Fruit fly (Drosophila melanogaster): ENCODE results near the gene CG4229.
A peak's percentile ranks its signal among the peaks of the same experiment; 100 is the strongest.
"Not testable (repeated sequence)": the region's sequence is repeated elsewhere in the genome, so short reads cannot be mapped to it uniquely, and the experiment has no call there.

CG4229 gene

dm6 chr3L:16556523-16556922 lies at the start of gene CG4229:
CG4229 (plus strand) TSS chr3L:16556823.
- no peak for TF ChIP-seq CG17801 (GFP tag; optimal IDR thresholded peaks at IDR 0.05; ENCODE audit: partially characterized antibody)

DNA sequence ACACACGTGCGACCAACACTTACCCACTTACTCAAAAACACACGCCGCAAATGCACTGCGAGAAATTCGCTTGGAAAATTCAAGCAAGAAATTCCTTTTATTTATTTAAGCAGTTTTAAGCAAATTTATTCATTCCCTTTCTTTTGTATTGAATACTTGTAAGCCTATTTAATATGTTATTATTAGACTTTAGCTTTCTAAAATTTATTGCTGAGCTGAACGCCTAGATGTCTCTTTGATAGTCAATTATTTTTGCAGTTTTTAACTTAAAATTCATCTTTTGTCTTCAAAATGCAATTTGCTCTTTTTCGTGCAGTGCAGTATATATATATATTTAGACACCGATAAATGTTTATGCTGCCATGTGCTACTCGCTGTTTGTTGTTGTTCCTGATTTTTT lies 22.7 kb upstream of the CG4229 start:
- TF ChIP-seq CG17801 (GFP tag; optimal IDR thresholded peaks at IDR 0.05; ENCODE audit: partially characterized antibody), result peak; percentile 63

dm6 chr3L:16542998-16543624 lies 13.5 kb upstream of the CG4229 start, which contains the start of gene CG43373:
CG43373 (minus strand) TSS chr3L:16543370.
- TF ChIP-seq CG17801 (GFP tag; optimal IDR thresholded peaks at IDR 0.05; ENCODE audit: partially characterized antibody), result no peak

dm6 chr3L:16544220-16544619 lies 12.4 kb upstream of the CG4229 start:
- TF ChIP-seq CG17801 (GFP tag; optimal IDR thresholded peaks at IDR 0.05; ENCODE audit: partially characterized antibody), result no peak

- TF ChIP-seq CG17801 (GFP tag; optimal IDR thresholded peaks at IDR 0.05; ENCODE audit: partially characterized antibody), result no peak
Observed at dm6 chr3L:16545511-16545910, 11.1 kb upstream of the CG4229 start, which contains the start of gene CG13033. CG13033 (minus strand) TSS chr3L:16545628.

- no peak for TF ChIP-seq CG17801 (GFP tag; optimal IDR thresholded peaks at IDR 0.05; ENCODE audit: partially characterized antibody)
Observed at dm6 chr3L:16546159-16546558, 10.5 kb upstream of the CG4229 start.

dm6 chr3L:16563361-16563760 lies 6.7 kb downstream of the CG4229 start:
- no peak for TF ChIP-seq CG17801 (GFP tag; optimal IDR thresholded peaks at IDR 0.05; ENCODE audit: partially characterized antibody)

DNA sequence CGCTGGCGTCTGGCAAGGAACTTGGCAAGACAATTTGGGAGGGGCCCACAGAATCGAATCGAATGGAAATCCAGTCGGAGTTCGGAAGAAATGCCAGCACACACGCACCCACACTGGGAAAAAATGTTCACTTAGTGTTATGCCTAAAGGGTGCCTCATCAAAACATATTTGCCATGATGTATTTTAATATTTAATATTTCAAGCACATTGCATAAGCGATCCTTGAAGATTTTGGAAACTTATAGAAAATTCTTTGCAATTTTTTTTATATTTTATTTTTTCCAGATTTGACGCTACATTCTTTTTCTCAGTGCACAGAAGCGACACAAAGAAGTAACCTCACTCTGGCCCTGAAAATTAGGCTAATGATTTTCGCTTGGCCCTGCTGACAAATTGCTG lies 9.5 kb downstream of the CG4229 start:
- TF ChIP-seq CG17801 (GFP tag; optimal IDR thresholded peaks at IDR 0.05; ENCODE audit: partially characterized antibody), result no peak

DNA sequence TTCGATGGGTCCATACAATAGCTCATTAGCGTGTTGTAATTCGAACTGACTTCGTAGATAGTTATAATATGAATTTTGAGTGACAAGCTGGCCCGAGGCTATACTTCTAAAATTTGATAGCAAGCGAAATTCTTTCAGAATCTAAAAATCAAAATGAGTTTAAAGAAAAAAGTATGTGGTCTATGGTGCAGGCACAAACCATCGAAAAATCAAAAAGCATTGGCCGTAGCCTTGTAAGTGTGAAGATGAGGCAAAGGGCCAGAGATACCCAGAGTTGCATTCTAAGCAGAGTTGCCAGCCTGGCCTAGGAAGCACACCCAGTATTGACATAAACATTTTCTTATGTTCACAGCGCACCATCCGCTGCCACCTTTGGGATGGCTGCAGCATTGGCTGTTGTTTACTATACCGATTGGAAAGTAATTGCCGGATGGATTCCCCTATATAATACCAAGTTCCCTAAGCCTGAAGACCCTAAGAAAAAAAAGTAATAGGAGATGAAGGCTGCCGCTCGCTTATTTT lies 10.1 kb downstream of the CG4229 start, which contains the start of gene UQCR-6.4L:
Gene UQCR-6.4L, plus strand, starts transcription at position 51 of the 522 bp plus-strand sequence.
- TF ChIP-seq CG17801 (GFP tag; optimal IDR thresholded peaks at IDR 0.05; ENCODE audit: partially characterized antibody), result no peak

- no peak for TF ChIP-seq CG17801 (GFP tag; optimal IDR thresholded peaks at IDR 0.05; ENCODE audit: partially characterized antibody)
Observed at dm6 chr3L:16567495-16567894, 10.9 kb downstream of the CG4229 start.

DNA sequence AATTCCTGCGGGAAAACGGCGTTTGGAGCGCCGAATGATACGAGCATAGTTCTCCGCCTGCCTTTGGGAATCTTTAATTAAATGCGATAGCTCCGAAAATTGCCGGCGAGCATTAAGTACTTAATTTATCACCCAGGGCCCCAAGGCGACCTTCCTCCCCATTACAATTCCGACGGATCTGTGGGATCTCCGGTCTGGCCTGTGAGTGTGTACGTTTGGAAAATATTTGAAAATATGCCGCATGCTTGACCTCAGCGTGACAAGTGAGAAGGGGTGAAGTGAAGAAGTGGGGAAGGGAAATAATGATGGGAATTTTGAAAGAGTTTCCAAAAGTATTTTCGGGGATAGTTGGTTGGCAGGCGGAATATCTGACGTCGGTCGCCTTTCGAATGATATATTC lies 12.8 kb downstream of the CG4229 start:
- no peak for TF ChIP-seq CG17801 (GFP tag; optimal IDR thresholded peaks at IDR 0.05; ENCODE audit: partially characterized antibody)

dm6 chr3L:16571014-16571738 lies 14.6 kb downstream of the CG4229 start:
- no peak for TF ChIP-seq CG17801 (GFP tag; optimal IDR thresholded peaks at IDR 0.05; ENCODE audit: partially characterized antibody)

dm6 chr3L:16571739-16572063 lies 15.1 kb downstream of the CG4229 start:
- no peak for TF ChIP-seq CG17801 (GFP tag; optimal IDR thresholded peaks at IDR 0.05; ENCODE audit: partially characterized antibody)

DNA sequence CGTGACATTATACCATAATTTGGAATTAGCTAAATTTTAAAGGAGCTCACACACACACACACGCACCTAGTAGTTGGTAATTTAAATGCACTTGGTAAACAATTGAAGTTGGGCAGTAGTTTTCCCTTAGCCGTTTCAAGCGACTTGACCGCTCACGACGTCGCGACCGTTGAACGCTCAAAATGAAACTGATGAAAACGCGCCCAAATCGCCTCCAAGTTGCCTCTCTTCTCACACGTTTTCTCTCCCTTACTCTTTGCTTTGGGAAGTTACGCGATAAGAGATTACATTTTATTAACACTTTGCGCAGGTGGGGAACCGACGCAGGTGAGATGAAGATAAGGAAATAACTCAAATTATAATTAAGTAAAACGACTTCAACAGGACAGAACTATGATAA lies 15.6 kb downstream of the CG4229 start:
- TF ChIP-seq CG17801 (GFP tag; optimal IDR thresholded peaks at IDR 0.05; ENCODE audit: partially characterized antibody), result no peak

DNA sequence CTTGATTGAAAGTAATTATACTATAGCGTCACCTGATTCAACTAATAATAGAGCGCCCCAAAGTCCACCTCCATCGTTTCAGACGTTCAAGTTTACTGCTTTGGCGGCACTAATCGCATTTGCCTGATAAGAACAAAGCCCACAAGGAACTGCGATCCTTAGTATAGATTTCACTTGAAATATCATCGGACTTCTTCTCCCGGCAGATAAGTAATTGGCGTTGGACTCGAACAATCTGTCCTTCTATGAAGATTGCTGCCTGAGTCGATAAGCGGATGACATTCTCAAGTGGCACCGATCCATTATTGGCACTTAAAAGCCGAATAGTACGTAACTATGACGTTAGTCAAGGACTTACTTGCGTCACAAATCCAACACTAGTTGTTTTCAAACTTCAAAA lies 16.6 kb downstream of the CG4229 start, which contains the start of gene Mipp1:
Gene Mipp1, minus strand, starts transcription at position 101 of the 400 bp plus-strand sequence.
- not testable (repeated sequence) for TF ChIP-seq CG17801 (GFP tag; optimal IDR thresholded peaks at IDR 0.05; ENCODE audit: partially characterized antibody)

- no peak for TF ChIP-seq CG17801 (GFP tag; optimal IDR thresholded peaks at IDR 0.05; ENCODE audit: partially characterized antibody)
Observed at dm6 chr3L:16574307-16574946, 17.8 kb downstream of the CG4229 start, which contains the start of gene mbf1. mbf1 (plus strand) TSS chr3L:16574436.
